Worm (Caenorhabditis elegans) whole organism, midembryonic: ENCODE data around the gene ulp-1.

Experiments
- flt-1 ChIP-seq: fragments of 200-800 bp; sonication (Bioruptor generic); IDR thresholded peaks from 2 replicates; pipeline ENCODE4 v1.3.6; 2022; ENCODE audit warnings: missing genetic modification characterization, missing compliant biosample characterization
- ref-1 ChIP-seq: fragments of 200-800 bp; sonication (Bioruptor generic); conservative IDR thresholded peaks from 2 replicates; pipeline ENCODE4 v1.3.6; 2022; ENCODE audit warnings: missing genetic modification reagents, missing genetic modification characterization, missing compliant biosample characterization
- ztf-29 ChIP-seq: fragments of 200-800 bp; sonication (Bioruptor generic); IDR thresholded peaks from 2 replicates; pipeline ENCODE4 v1.3.6; 2022; ENCODE audit warnings: missing genetic modification reagents, missing genetic modification characterization, missing compliant biosample characterization

DNA sequence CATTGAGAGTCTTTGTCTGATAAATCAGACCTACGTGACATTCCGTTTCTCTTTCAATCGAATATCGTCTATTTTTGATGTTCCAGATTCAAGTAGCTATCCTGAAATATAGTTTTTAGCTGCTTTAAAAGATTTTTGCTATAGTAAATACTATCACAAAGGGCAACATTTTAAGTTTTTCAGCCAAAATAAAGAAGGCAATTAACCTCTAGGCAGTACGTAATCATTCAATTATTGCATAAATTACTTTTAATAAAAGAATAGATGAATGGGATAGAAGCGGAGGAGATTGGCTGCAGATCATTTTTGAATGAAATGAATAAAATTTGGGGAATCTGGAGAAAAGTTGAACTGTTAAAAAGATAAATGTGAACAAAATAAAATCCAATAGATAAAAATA is at the start of gene ulp-1:
- TF ChIP-seq flt-1 (no peak), ztf-29 (GFP tag; lab: Robert Waterston, UW) (no peak), ref-1 (no peak)
